Fruit fly (Drosophila melanogaster) whole organism, embryonic: ENCODE measurements around the gene CG10562.
A peak's percentile ranks its signal among the peaks of the same experiment; 100 is the strongest.

Experiments
- CG3163 ChIP-seq: fragments of 200-800 bp; sonication (Bioruptor generic); optimal IDR thresholded peaks from 3 replicates; lab custom pipeline; 2016; ENCODE audit warnings: missing biosample characterization, missing genetic modification characterization
- CG34224 ChIP-seq: fragments of 200-800 bp; sonication (Bioruptor generic); IDR thresholded peaks from 3 replicates; pipeline ENCODE4 v1.3.6; 2022; ENCODE audit warnings: missing biosample characterization, missing genetic modification characterization; ENCODE audit not compliant: partially characterized antibody
- CG34422 ChIP-seq: fragments of 200-800 bp; sonication (Bioruptor generic); IDR thresholded peaks from 3 replicates; pipeline ENCODE4 v1.3.6; 2022; ENCODE audit warnings: missing biosample characterization, missing genetic modification characterization
- CG6272 ChIP-seq: fragments of 200-800 bp; sonication (Bioruptor generic); IDR thresholded peaks from 2 replicates; pipeline ENCODE4 v1.3.6; 2022; ENCODE audit warnings: missing biosample characterization, missing genetic modification characterization
- CrebB ChIP-seq: fragments of 200-800 bp; sonication (Bioruptor generic); optimal IDR thresholded peaks from 3 replicates; lab custom pipeline; 2018; ENCODE audit warnings: missing biosample characterization, mild to moderate bottlenecking, missing genetic modification characterization
- Deaf1 ChIP-seq: fragments of 200-800 bp; optimal IDR thresholded peaks from 3 replicates; lab custom pipeline; 2019; ENCODE audit warnings: missing biosample characterization, mild to moderate bottlenecking, missing genetic modification characterization, moderate library complexity
- GATAe ChIP-seq: fragments of 200-800 bp; sonication (Bioruptor generic); conservative IDR thresholded peaks from 2 replicates; pipeline ENCODE4 v1.3.6; 2022; ENCODE audit warnings: missing biosample characterization, missing genetic modification characterization
- Lim3 ChIP-seq: fragments of 200-800 bp; sonication (Bioruptor generic); IDR thresholded peaks from 2 replicates; pipeline ENCODE4 v1.3.6; 2022; ENCODE audit warnings: missing biosample characterization, missing genetic modification characterization
- Max ChIP-seq: fragments of 200-800 bp; sonication (Bioruptor generic); optimal IDR thresholded peaks from 2 replicates; lab custom pipeline; 2016; ENCODE audit warnings: missing biosample characterization, mild to moderate bottlenecking, missing genetic modification characterization
- Med ChIP-seq: fragments of 200-800 bp; sonication (Bioruptor generic); peaks from one replicate; lab custom pipeline; 2016; ENCODE audit warnings: missing biosample characterization, missing genetic modification characterization, mild to moderate bottlenecking, inconsistent platforms, moderate library complexity
- Trl ChIP-seq, 3 experiments: fragments of >200 bp in 2 of 3; fragments of 200-800 bp in 1 of 3; sonication (Bioruptor generic) in 1 of 3; optimal IDR thresholded peaks; 2 replicates in 1 of 3; 3 replicates in 2 of 3; lab custom pipeline; 2016 to 2017; ENCODE audit warnings: missing biosample characterization in 1 of 3, missing genetic modification characterization in 1 of 3
- amos ChIP-seq: fragments of 200-800 bp; sonication (Bioruptor generic); IDR thresholded peaks from 2 replicates; pipeline ENCODE4 v1.3.6; 2022; ENCODE audit warnings: missing biosample characterization, missing genetic modification characterization; ENCODE audit not compliant: partially characterized antibody
- bbx ChIP-seq: fragments of 200-800 bp; sonication (Bioruptor generic); IDR thresholded peaks from 2 replicates; pipeline ENCODE4 v1.3.6; 2022; ENCODE audit warnings: missing biosample characterization, missing genetic modification characterization; ENCODE audit not compliant: partially characterized antibody
- chinmo ChIP-seq: fragments of 200-800 bp; sonication (Bioruptor generic); IDR thresholded peaks from 4 replicates; pipeline ENCODE4 v1.3.6; 2022; ENCODE audit warnings: missing biosample characterization, missing genetic modification characterization; ENCODE audit not compliant: partially characterized antibody
- ci ChIP-seq: fragments of 200-800 bp; sonication (Bioruptor generic); IDR thresholded peaks from 3 replicates; pipeline ENCODE4 v1.3.6; 2022; ENCODE audit warnings: missing biosample characterization, missing genetic modification characterization
- crol ChIP-seq: fragments of 200-800 bp; sonication (Bioruptor generic); IDR thresholded peaks from 2 replicates; pipeline ENCODE4 v1.3.6; 2022; ENCODE audit warnings: missing biosample characterization, missing genetic modification characterization
- ewg ChIP-seq: fragments of 200-800 bp; sonication (Bioruptor generic); optimal IDR thresholded peaks from 3 replicates; lab custom pipeline; 2017; ENCODE audit warnings: mild to moderate bottlenecking, missing biosample characterization, missing genetic modification reagents, missing genetic modification characterization
- exex ChIP-seq: fragments of 200-800 bp; sonication (Bioruptor generic); optimal IDR thresholded peaks from 4 replicates; lab custom pipeline; 2018; ENCODE audit warnings: missing biosample characterization, mild to moderate bottlenecking, missing genetic modification characterization, moderate library complexity
- fd102C ChIP-seq: fragments of 200-800 bp; sonication (Bioruptor generic); optimal IDR thresholded peaks from 2 replicates; lab custom pipeline; 2018; ENCODE audit warnings: missing biosample characterization, mild to moderate bottlenecking, missing genetic modification characterization, moderate library complexity
- gce ChIP-seq: fragments of 200-800 bp; sonication (Bioruptor generic); IDR thresholded peaks from 3 replicates; pipeline ENCODE4 v1.3.6; 2022; ENCODE audit warnings: missing biosample characterization, missing genetic modification characterization
- grn ChIP-seq: fragments of 200-800 bp; sonication (Bioruptor generic); optimal IDR thresholded peaks from 3 replicates; lab custom pipeline; 2017; ENCODE audit warnings: missing biosample characterization, missing genetic modification characterization
- gro ChIP-seq: fragments of 200-800 bp; sonication (Bioruptor generic); optimal IDR thresholded peaks from 2 replicates; lab custom pipeline; 2016; ENCODE audit warnings: missing biosample characterization, missing genetic modification characterization
- insv ChIP-seq, 2 experiments: fragments of 200-800 bp; sonication (Bioruptor generic); optimal IDR thresholded peaks; 3 replicates each; lab custom pipeline; 2016 to 2018; ENCODE audit warnings: missing biosample characterization in 2 of 2, missing genetic modification characterization in 2 of 2
- jumu ChIP-seq: fragments of 200-800 bp; sonication (Bioruptor generic); optimal IDR thresholded peaks from 3 replicates; lab custom pipeline; 2016; ENCODE audit warnings: missing biosample characterization, missing genetic modification characterization
- lab ChIP-seq: fragments of 200-800 bp; sonication (Bioruptor generic); optimal IDR thresholded peaks from 3 replicates; lab custom pipeline; 2017; ENCODE audit warnings: missing biosample characterization, missing genetic modification characterization, mild to moderate bottlenecking, moderate library complexity, missing genetic modification reagents
- mirr ChIP-seq: fragments of 200-800 bp; sonication (Bioruptor generic); optimal IDR thresholded peaks from 3 replicates; lab custom pipeline; 2018; ENCODE audit warnings: missing biosample characterization, mild to moderate bottlenecking, missing genetic modification characterization
- pan ChIP-seq, 4 experiments: fragments of >200 bp in 3 of 4; fragments of 200-800 bp in 1 of 4; sonication (Bioruptor generic) in 1 of 4; optimal IDR thresholded peaks in 3 of 4; IDR thresholded peaks in 1 of 4; 2 replicates each; pipeline versions ENCODE4 v1.3.6 to Lab custom; 2017 to 2022; ENCODE audit warnings: missing biosample characterization in 2 of 4, missing genetic modification characterization in 2 of 4, mixed read lengths in 1 of 4
- pho ChIP-seq: fragments of 200-800 bp; sonication (Bioruptor generic); optimal IDR thresholded peaks from 2 replicates; lab custom pipeline; 2016; ENCODE audit warnings: missing biosample characterization, missing genetic modification characterization
- pzg ChIP-seq: fragments of 200-800 bp; sonication (Bioruptor generic); optimal IDR thresholded peaks from 3 replicates; lab custom pipeline; 2018; ENCODE audit warnings: missing biosample characterization, mild to moderate bottlenecking, missing genetic modification characterization, moderate library complexity
- repo ChIP-seq: fragments of 200-800 bp; sonication (Bioruptor generic); optimal IDR thresholded peaks from 2 replicates; lab custom pipeline; 2016; ENCODE audit warnings: missing biosample characterization, missing genetic modification characterization
- row ChIP-seq: fragments of 200-800 bp; sonication (Bioruptor generic); IDR thresholded peaks from 3 replicates; pipeline ENCODE4 v1.3.6; 2022; ENCODE audit warnings: missing biosample characterization, missing genetic modification characterization
- sd ChIP-seq: fragments of 200-800 bp; sonication (Bioruptor generic); optimal IDR thresholded peaks from 3 replicates; lab custom pipeline; 2018; ENCODE audit warnings: missing biosample characterization, mild to moderate bottlenecking, missing genetic modification characterization, moderate library complexity
- slou ChIP-seq: fragments of 200-800 bp; sonication (Bioruptor generic); optimal IDR thresholded peaks from 3 replicates; lab custom pipeline; 2016; ENCODE audit warnings: missing biosample characterization, missing genetic modification characterization
- sug ChIP-seq: fragments of 200-800 bp; optimal IDR thresholded peaks from 2 replicates; lab custom pipeline; 2019; ENCODE audit warnings: missing biosample characterization, mild to moderate bottlenecking, missing genetic modification characterization, moderate library complexity
- twi ChIP-seq: fragments of 200-800 bp; optimal IDR thresholded peaks from 2 replicates; lab custom pipeline; 2019; ENCODE audit warnings: missing biosample characterization, mild to moderate bottlenecking, missing genetic modification characterization, moderate library complexity
- vvl ChIP-seq: fragments of 200-800 bp; sonication (Bioruptor generic); IDR thresholded peaks from 2 replicates; pipeline ENCODE4 v1.3.6; 2022; ENCODE audit warnings: missing biosample characterization, missing genetic modification characterization
- zen2 ChIP-seq: fragments of 200-800 bp; sonication (Bioruptor generic); IDR thresholded peaks from 3 replicates; pipeline ENCODE4 v1.3.6; 2022; ENCODE audit warnings: missing biosample characterization, missing genetic modification characterization; ENCODE audit not compliant: partially characterized antibody

CG10562 gene

DNA sequence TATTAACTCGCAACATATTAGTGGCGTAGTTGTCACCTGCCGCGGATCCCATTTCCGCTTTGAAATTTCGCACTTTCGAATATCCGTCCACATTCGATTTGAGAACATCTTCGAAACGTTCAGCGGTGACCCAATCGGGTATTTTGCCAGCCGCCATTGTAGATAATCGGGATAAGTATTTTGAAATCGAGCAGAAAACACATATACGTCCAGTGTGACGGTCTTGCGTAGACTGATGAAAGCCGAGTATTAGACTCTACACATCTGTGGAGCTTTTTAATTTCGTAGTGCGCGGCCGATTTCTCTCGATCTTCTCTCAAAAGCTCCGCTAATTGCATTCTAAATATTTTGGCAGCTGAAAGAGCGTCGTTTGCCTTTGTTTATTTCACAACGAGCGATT is 6.5 kb upstream of the CG10562 start, which contains the start of gene CHKov1 (continued):
- peak; percentile 56; the same call in 2 of the 3 replicates for TF ChIP-seq ci
- no peak for TF ChIP-seq CG34224 (GFP tag; lab: Robert Waterston, UW)
- TF ChIP-seq bbx (GFP tag; lab: Robert Waterston, UW): peak; percentile 39; the same call in 1 of the 2 replicates
- peak; percentile 26 for TF ChIP-seq CrebB
- TF ChIP-seq CG34422 (GFP tag; lab: Robert Waterston, UW): 0 out of 3 replicates have a peak, but pooled peaks have one; percentile 41
- TF ChIP-seq jumu (GFP tag; lab: Kevin White, UChicago): no peak
- peak; percentile 38; the same call in 1 of the 2 replicates for TF ChIP-seq amos
- peak; percentile 44 for TF ChIP-seq CG3163 (GFP tag; lab: Kevin White, UChicago)
- TF ChIP-seq Deaf1 (tag; lab: Kevin White, UChicago): peak; percentile 50
- TF ChIP-seq slou: no peak
- TF ChIP-seq Trl (optimal IDR thresholded peaks at IDR 0.05; lab: Kevin White, UChicago): peak in 1 of 2 experiments; percentile 39
- TF ChIP-seq Trl (GFP tag; optimal IDR thresholded peaks at IDR 0.05; lab: Kevin White, UChicago): no peak
- TF ChIP-seq pho: no peak
- TF ChIP-seq pan (optimal IDR thresholded peaks at IDR 0.05; lab: Kevin White, UChicago): no peak
- TF ChIP-seq pan (GFP tag; optimal IDR thresholded peaks at IDR 0.05 in 1 of 2, IDR thresholded peaks at IDR 0.05 in 1 of 2): peak in 1 of 2 experiments; percentile 11
- TF ChIP-seq Max (GFP tag; lab: Kevin White, UChicago): no peak
- peak; percentile 0 for TF ChIP-seq gro
- peak; percentile 41 for TF ChIP-seq exex (tag; lab: Kevin White, UChicago)
- TF ChIP-seq twi (tag; lab: Kevin White, UChicago): no peak
- TF ChIP-seq fd102C (GFP tag; lab: Kevin White, UChicago): no peak
- no peak for TF ChIP-seq pzg (GFP tag; lab: Kevin White, UChicago)

DNA sequence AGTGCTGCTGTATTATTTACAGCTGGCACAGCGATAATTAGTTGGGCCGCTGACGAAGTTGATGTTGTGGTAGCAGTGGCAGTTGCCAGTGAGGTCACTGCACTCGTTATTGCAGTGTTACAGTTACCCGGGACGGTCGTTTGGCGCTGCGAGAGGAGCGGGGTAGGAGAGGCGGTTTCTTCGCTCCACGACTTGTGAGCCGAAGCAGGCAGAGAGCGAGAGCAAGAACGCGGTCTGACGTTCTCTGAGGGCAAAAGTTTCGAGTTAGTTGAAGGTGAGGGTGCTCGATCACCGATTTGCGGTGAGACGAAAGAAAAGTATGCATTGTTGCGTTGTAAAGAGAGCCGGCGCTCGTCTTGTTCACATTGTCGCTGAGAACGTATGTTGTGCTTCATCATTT is 6.0 kb upstream of the CG10562 start:
- TF ChIP-seq chinmo: peak; percentile 59; the same call in 2 of the 4 replicates
- peak; percentile 90 for TF ChIP-seq crol
- 0 out of 3 replicates have a peak, but pooled peaks have one; percentile 6 for TF ChIP-seq row (GFP tag; lab: Robert Waterston, UW)
- 0 out of 3 replicates have a peak, but pooled peaks have one; percentile 20 for TF ChIP-seq gce (GFP tag; lab: Robert Waterston, UW)
- 0 out of 3 replicates have a peak, but pooled peaks have one; percentile 16 for TF ChIP-seq zen2

DNA sequence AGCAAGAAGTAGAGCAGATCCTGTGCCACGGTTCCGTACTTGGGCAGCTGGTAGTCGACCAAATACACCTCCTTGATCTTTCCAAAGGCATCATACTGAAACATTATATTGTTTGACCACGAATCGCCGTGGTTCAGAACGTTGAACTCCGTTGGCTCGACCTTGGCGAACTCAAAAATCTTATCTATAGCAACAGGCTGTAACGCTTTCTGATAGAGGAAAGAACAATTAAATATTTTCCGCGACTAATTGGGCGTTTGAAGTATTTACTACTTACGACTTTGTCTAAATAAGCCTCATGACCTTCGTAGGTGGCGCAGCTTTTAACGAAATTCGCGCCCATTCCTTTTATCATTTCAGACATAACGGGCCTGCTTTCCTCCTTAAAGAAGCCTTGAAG is 876 bp downstream of the CG10562 start:
- TF ChIP-seq insv (GFP tag; optimal IDR thresholded peaks at IDR 0.05; lab: Kevin White, UChicago): no peak
- peak; percentile 65 for TF ChIP-seq exex (tag; lab: Kevin White, UChicago)
- TF ChIP-seq gce (GFP tag; lab: Robert Waterston, UW): no peak

DNA sequence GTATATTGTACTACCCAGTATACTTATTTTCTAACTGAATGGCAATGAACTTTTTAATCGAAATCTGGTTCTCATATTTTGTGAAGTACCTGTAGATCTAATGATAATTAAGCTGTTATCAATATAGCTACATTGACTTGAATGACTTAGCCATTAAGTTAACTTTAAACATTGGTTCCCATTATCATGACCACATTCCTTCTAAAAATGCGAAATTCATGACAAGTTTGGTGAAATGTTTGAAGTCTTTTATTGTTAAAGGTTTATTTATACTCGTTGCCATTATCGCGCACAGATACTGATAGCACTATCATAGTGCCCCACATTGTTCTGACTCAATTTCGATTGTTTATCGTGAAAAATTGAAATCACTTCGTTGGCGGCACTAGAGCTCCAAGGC is 1.7 kb downstream of the CG10562 start:
- TF ChIP-seq sd (peak; percentile 91), GATAe (GFP tag; lab: Robert Waterston, UW) (0 out of 2 replicates have a peak, but pooled peaks have one; percentile 40), CG6272 (GFP tag; lab: Robert Waterston, UW) (no peak), Lim3 (GFP tag; lab: Robert Waterston, UW) (0 out of 2 replicates have a peak, but pooled peaks have one; percentile 26), mirr (peak; percentile 36), exex (tag; lab: Kevin White, UChicago) (peak; percentile 84), Med (GFP tag; lab: Kevin White, UChicago) (peak; percentile 33), grn (peak; percentile 69), ewg (no peak), repo (GFP tag; lab: Kevin White, UChicago) (no peak), lab (peak; percentile 14), vvl (GFP tag; lab: Robert Waterston, UW) (no peak), sug (peak; percentile 86), Trl (optimal IDR thresholded peaks at IDR 0.05; lab: Kevin White, UChicago) (peak in 1 of 2 experiments; percentile 1), Trl (GFP tag; optimal IDR thresholded peaks at IDR 0.05; lab: Kevin White, UChicago) (no peak)
- TF ChIP-seq, all 482 proteins: peak for 10
